Fruit fly (Drosophila melanogaster): ENCODE measurements around the gene Msp300.

The Msp300 gene

DNA sequence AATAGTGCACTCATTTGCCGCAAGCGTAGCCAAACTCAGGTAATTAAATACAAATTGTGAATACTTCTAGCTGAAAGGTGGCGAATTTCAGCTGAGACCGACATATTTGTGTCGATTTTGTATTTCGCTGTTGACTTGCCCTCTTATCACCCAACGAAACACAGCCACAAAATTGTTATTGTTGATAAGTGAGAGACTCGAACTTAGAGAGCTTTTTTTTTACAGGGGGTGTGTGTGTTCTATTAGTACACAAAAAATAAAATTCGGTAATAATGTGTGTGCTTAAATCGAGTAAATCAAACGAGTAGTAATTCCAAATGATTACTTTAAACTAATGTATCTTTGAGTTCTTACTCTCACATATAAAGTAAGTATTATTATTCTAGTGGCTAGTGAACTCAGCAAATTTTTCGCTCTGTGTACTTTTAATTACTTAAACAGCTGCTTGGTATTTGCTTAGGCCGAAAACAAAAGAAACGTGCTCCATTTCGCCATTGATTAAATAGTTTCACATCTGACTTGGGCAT lies 39.7 kb upstream of the Msp300 start (continued):
- TF ChIP-seq CG10209 (GFP tag; optimal IDR thresholded peaks at IDR 0.05) (peak; percentile 66), CG3995 (GFP tag; optimal IDR thresholded peaks at IDR 0.05) (no peak), HLH54F (GFP tag; optimal IDR thresholded peaks at IDR 0.05) (peak; percentile 22), slp2 (GFP tag; optimal IDR thresholded peaks at IDR 0.05) (peak; percentile 32), CG13894 (tag; optimal IDR thresholded peaks at IDR 0.05) (peak; percentile 59), H15 (GFP tag; IDR thresholded peaks at IDR 0.05) (0 out of 3 replicates have a peak, but pooled peaks have one; percentile 31), Hr39 (optimal IDR thresholded peaks at IDR 0.05) (no peak), Atf6 (GFP tag; IDR thresholded peaks at IDR 0.05) (peak; percentile 80), gce (GFP tag; IDR thresholded peaks at IDR 0.05) (0 out of 3 replicates have a peak, but pooled peaks have one; percentile 29), tx (GFP tag; optimal IDR thresholded peaks at IDR 0.05) (no peak), sima (GFP tag; optimal IDR thresholded peaks at IDR 0.05) (no peak), sens (GFP tag) (peak; percentile 93), Atf-2 (GFP tag; optimal IDR thresholded peaks at IDR 0.05) (peak; percentile 19), Spps (tag; optimal IDR thresholded peaks at IDR 0.05) (no peak), CG11093 (GFP tag; IDR thresholded peaks at IDR 0.05) (0 out of 3 replicates have a peak, but pooled peaks have one; percentile 32), odd (GFP tag; optimal IDR thresholded peaks at IDR 0.05) (peak; percentile 72), Vsx1 (GFP tag; optimal IDR thresholded peaks at IDR 0.05) (peak; percentile 31), Lhr (GFP tag; optimal IDR thresholded peaks at IDR 0.05) (no peak), cato (GFP tag; optimal IDR thresholded peaks at IDR 0.05; ENCODE audit: borderline replicate concordance) (no peak), tin (GFP tag; optimal IDR thresholded peaks at IDR 0.05) (peak; percentile 49), ind (GFP tag; optimal IDR thresholded peaks at IDR 0.05) (peak; percentile 8), inv (GFP tag; IDR thresholded peaks at IDR 0.05; ENCODE audit: partially characterized antibody) (no peak), zen (tag; optimal IDR thresholded peaks at IDR 0.05) (no peak), eyg (GFP tag; optimal IDR thresholded peaks at IDR 0.05) (peak; percentile 51), fd96Cb (tag; optimal IDR thresholded peaks at IDR 0.05) (peak; percentile 66), dmrt99B (tag; optimal IDR thresholded peaks at IDR 0.05) (peak; percentile 87), cg (GFP tag; optimal IDR thresholded peaks at IDR 0.05) (peak; percentile 30), CG12219 (GFP tag; optimal IDR thresholded peaks at IDR 0.05) (peak; percentile 52), D19B (GFP tag; optimal IDR thresholded peaks at IDR 0.05) (peak; percentile 22), z (GFP tag; IDR thresholded peaks at IDR 0.05) (peak; percentile 60; the same call in 2 of the 3 replicates), jumu (GFP tag; optimal IDR thresholded peaks at IDR 0.05) (peak; percentile 68), abd-A (tag; optimal IDR thresholded peaks at IDR 0.05) (no peak), her (GFP tag; optimal IDR thresholded peaks at IDR 0.05) (peak; percentile 50), CG1529 (GFP tag; optimal IDR thresholded peaks at IDR 0.05) (peak; percentile 4), pnt (GFP tag; optimal IDR thresholded peaks at IDR 0.05) (peak; percentile 60), tap (tag; optimal IDR thresholded peaks at IDR 0.05) (peak; percentile 61), Ssrp (tag; optimal IDR thresholded peaks at IDR 0.05) (peak; percentile 21), Taf1 (GFP tag; IDR thresholded peaks at IDR 0.05) (peak; percentile 72), CG3065 (GFP tag; optimal IDR thresholded peaks at IDR 0.05) (no peak), sna (GFP tag; IDR thresholded peaks at IDR 0.05; ENCODE audit: partially characterized antibody) (no peak), CG5953 (GFP tag; IDR thresholded peaks at IDR 0.05) (peak; percentile 77; the same call in 1 of the 2 replicates), Bgb (GFP tag; IDR thresholded peaks at IDR 0.05; ENCODE audit: partially characterized antibody) (no peak), CG2202 (tag; optimal IDR thresholded peaks at IDR 0.05) (no peak), ash1 (GFP tag; optimal IDR thresholded peaks at IDR 0.05) (no peak), schlank (tag; optimal IDR thresholded peaks at IDR 0.05) (peak; percentile 69), nmo (GFP tag; optimal IDR thresholded peaks at IDR 0.05) (peak; percentile 25), CG17385 (GFP tag; optimal IDR thresholded peaks at IDR 0.05) (peak; percentile 67), ara (GFP tag; IDR thresholded peaks at IDR 0.05) (peak; percentile 40; the same call in 1 of the 2 replicates), CTCF (GFP tag; optimal IDR thresholded peaks at IDR 0.05) (no peak), gro (GFP tag; optimal IDR thresholded peaks at IDR 0.05) (peak; percentile 27), CG13287 (GFP tag; IDR thresholded peaks at IDR 0.05; ENCODE audit: partially characterized antibody) (0 out of 2 replicates have a peak, but pooled peaks have one; percentile 7)

Measured in whole organism, embryonic.